Fruit fly (Drosophila melanogaster): ENCODE data around the gene CG46025.

DNA sequence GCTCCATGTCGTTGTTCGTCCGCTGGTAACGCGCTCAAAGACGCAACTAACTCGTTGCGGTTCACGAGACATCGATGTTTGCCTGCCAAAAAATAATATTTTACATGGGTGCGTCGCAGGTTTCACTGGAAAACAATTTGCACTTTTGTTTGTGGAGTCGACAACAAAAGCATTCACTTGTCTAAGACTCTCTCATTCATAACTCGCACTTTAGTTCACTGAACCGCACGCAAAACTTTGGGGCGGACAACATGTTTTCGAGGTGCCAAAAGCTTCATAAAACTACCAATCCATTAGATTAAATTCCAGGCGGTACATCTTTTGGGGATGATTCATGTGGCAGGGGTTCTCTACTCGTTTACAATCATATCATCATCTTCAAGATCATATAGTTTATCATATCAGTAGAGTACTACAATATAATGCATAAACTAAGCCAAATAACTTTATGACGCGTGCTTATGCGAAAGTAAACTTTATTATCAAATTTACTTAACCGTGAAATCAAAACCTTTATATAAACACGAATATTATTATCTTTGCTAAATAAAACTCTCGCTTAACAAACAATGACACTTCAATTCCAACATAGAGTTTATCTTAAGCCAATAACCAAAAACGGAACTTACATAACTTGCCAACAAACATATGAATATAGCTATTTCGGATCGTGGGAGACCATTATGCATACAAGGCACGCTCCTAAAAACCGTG is 24.2 kb downstream of the CG46025 start, which contains the start of gene CG7179:
- TF ChIP-seq psq (optimal IDR thresholded peaks at IDR 0.05) (no peak), h (optimal IDR thresholded peaks at IDR 0.05) (no peak), Sin3A (optimal IDR thresholded peaks at IDR 0.05) (no peak), insv (optimal IDR thresholded peaks at IDR 0.05) (no peak)

Measured in Kc167 (cell line).